Worm (Caenorhabditis elegans): Measurements from ENCODE around the gene gcy-21.
"Not testable (repeated sequence)": the region's sequence is repeated elsewhere in the genome, so short reads cannot be mapped to it uniquely, and the experiment has no call there.

The gcy-21 gene

DNA sequence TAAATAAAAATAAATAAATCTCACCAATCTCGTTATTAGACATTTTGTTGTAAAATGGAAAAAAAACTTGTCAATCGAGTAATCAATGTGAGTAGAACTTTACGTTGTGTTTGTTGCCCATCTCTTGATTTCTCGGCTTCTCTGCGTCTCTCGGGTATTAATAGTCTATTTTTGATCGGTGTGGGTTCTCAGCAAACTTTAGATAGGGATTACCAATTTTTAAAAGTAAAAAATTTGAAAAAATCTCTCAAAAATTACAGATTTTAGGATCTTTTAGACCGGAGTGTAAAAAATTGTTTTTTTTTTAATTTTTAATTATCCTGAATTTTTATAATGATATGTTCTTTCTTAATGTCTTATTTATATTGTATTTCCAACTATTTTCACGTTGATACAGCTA lies 22.1 kb upstream of the gcy-21 start, which contains the start of gene F22E5.21:
F22E5.21 (minus strand) TSS at position 101 of the 400 bp plus-strand sequence.
- TF ChIP-seq let-526 (GFP tag; IDR thresholded peaks at IDR 0.05) (no peak), zim-3 (tag; optimal IDR thresholded peaks at IDR 0.05) (no peak), D2030.7 (GFP tag; IDR thresholded peaks at IDR 0.05) (no peak), F49E8.2 (tag; optimal IDR thresholded peaks at IDR 0.05; ENCODE audit: insufficient read depth) (no peak), B0336.3 (GFP tag; IDR thresholded peaks at IDR 0.05) (no peak), B0035.1 (tag; optimal IDR thresholded peaks at IDR 0.05) (no peak), F55B11.4 (tag; optimal IDR thresholded peaks at IDR 0.05; ENCODE audit: borderline replicate concordance, insufficient read depth) (no peak), egl-44 (GFP tag; IDR thresholded peaks at IDR 0.05) (no peak), zfh-2 (GFP tag; conservative IDR thresholded peaks at IDR 0.05) (no peak), lag-1 (GFP tag; IDR thresholded peaks at IDR 0.05) (no peak), snpc-3.4 (tag; optimal IDR thresholded peaks at IDR 0.05) (no peak), sea-2 (GFP tag; IDR thresholded peaks at IDR 0.05) (no peak), ceh-40 (GFP tag; IDR thresholded peaks at IDR 0.05) (no peak), bed-1 (GFP tag; IDR thresholded peaks at IDR 0.05) (no peak), aptf-2 (GFP tag; conservative IDR thresholded peaks at IDR 0.05) (no peak), F33H1.4 (GFP tag; IDR thresholded peaks at IDR 0.05) (no peak), hmg-1.2 (GFP tag; IDR thresholded peaks at IDR 0.05) (no peak)

ce11 chrII:2638062-2638461 lies 21.4 kb upstream of the gcy-21 start, which contains the start of gene F22E5.9:
F22E5.9 (plus strand) TSS chrII:2638388.
- no peak for TF ChIP-seq egl-18 (GFP tag; IDR thresholded peaks at IDR 0.05)
- TF ChIP-seq Y53G8AR.9 (GFP tag; conservative IDR thresholded peaks at IDR 0.05) = no peak
- no peak for TF ChIP-seq D2030.7 (GFP tag; IDR thresholded peaks at IDR 0.05)
- TF ChIP-seq dpff-1 (tag; optimal IDR thresholded peaks at IDR 0.05) = no peak
- TF ChIP-seq sdz-38 (tag; optimal IDR thresholded peaks at IDR 0.05) = no peak
- peak; percentile 50 for TF ChIP-seq lin-54 (GFP tag; optimal IDR thresholded peaks at IDR 0.05)
- no peak for TF ChIP-seq ama-1 (optimal IDR thresholded peaks at IDR 0.05)
- no peak for TF ChIP-seq ama-1 (GFP tag; optimal IDR thresholded peaks at IDR 0.05)
- no peak for TF ChIP-seq egl-44 (GFP tag; IDR thresholded peaks at IDR 0.05)
- TF ChIP-seq mcd-1 (GFP tag; IDR thresholded peaks at IDR 0.05) = peak; percentile 85
- TF ChIP-seq akir-1 (GFP tag; optimal IDR thresholded peaks at IDR 0.05) = no peak
- peak; percentile 30 for TF ChIP-seq efl-1 (GFP tag; optimal IDR thresholded peaks at IDR 0.05)
- no peak for TF ChIP-seq madf-3 (GFP tag; IDR thresholded peaks at IDR 0.05)
- no peak for TF ChIP-seq K12H6.12 (tag; optimal IDR thresholded peaks at IDR 0.05)
- TF ChIP-seq dpl-1 (GFP tag; optimal IDR thresholded peaks at IDR 0.05) = peak; percentile 54
- no peak for TF ChIP-seq hrde-1 (tag; optimal IDR thresholded peaks at IDR 0.05; ENCODE audit: borderline replicate concordance)

DNA sequence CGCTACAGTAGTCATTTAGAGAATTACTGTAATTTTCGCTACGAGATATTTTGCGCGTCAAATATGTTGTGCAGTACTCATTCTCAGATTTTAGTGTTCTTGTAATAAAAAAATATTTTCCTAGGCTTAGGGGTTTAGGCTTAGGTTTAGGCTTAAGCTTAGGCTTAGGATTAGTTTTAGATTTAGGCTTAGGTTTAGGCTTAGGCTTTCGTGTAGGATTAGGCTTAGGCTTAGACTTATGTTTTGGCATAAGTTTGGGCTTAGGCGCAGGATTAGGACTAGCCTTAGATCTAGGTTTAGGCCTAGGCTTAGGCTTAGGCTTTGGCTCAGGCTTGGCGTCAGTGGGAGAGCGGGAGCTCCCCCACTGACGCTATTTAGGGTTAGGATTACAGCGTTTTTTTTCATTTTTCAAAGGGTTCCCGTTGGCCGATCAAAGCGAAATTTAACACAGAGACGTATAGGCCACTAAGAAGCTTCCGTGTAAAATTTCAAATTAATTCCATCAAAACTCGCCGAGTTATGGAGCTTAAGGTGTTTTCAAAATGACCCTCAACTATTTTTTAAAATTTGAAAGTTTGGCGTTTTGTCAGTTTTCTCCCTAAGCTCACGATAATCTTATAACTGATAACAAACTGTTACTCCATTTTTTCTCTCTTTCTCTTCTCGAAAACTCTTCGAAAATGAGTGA lies 19.9 kb upstream of the gcy-21 start, which contains the start of gene F22E5.8:
F22E5.8 (plus strand) TSS at position 638 of the 688 bp plus-strand sequence.
- not testable (repeated sequence) for TF ChIP-seq let-526 (GFP tag; IDR thresholded peaks at IDR 0.05); nhr-90 (tag; optimal IDR thresholded peaks at IDR 0.05); chd-7 (tag; optimal IDR thresholded peaks at IDR 0.05)

- TF ChIP-seq lir-1 (GFP tag; conservative IDR thresholded peaks at IDR 0.05) (no peak), attf-3 (GFP tag; conservative IDR thresholded peaks at IDR 0.05) (no peak), mel-28 (tag; optimal IDR thresholded peaks at IDR 0.05; ENCODE audit: borderline replicate concordance) (no peak), ztf-22 (GFP tag; optimal IDR thresholded peaks at IDR 0.05) (no peak), xnd-1 (tag; optimal IDR thresholded peaks at IDR 0.05) (no peak), ceh-27 (GFP tag; optimal IDR thresholded peaks at IDR 0.05) (no peak), aptf-3 (GFP tag; IDR thresholded peaks at IDR 0.05) (no peak), rec-8 (tag; optimal IDR thresholded peaks at IDR 0.05) (no peak), lin-54 (GFP tag; optimal IDR thresholded peaks at IDR 0.05) (no peak), atf-7 (tag; optimal IDR thresholded peaks at IDR 0.05) (no peak), him-1 (tag; optimal IDR thresholded peaks at IDR 0.05) (no peak), Y53G8AR.9 (GFP tag; conservative IDR thresholded peaks at IDR 0.05) (no peak), Y67H2A.10 (GFP tag; conservative IDR thresholded peaks at IDR 0.05) (no peak), ceh-40 (GFP tag; IDR thresholded peaks at IDR 0.05) (no peak)
These were observed 18.5 kb upstream of the gcy-21 start, which contains the start of gene F22E5.23 for ce11 chrII:2640982-2641381. F22E5.23 (plus strand) TSS chrII:2641282.
